Worm (Caenorhabditis elegans) whole organism, mixed stage, embryonic: ENCODE data around the gene mys-1.

Source experiments
- M03D4.4 ChIP-seq: sonication (generic microtip); optimal IDR thresholded peaks from 2 replicates; lab custom pipeline; 2017; ENCODE audit warnings: mild to moderate bottlenecking, missing genetic modification characterization, missing compliant biosample characterization
- bed-3 ChIP-seq: fragments of 200-800 bp; sonication (Bioruptor generic); optimal IDR thresholded peaks from 3 replicates; lab custom pipeline; 2018; ENCODE audit warnings: mild to moderate bottlenecking, missing genetic modification characterization, moderate library complexity, missing compliant biosample characterization
- blmp-1 ChIP-seq: fragments of 150-350 bp; optimal IDR thresholded peaks from 2 replicates; lab custom pipeline; 2014; ENCODE audit warnings: missing biosample characterization, missing genetic modification characterization
- ceh-39 ChIP-seq: fragments of 150-350 bp; optimal IDR thresholded peaks from 2 replicates; lab custom pipeline; 2014; ENCODE audit warnings: missing biosample characterization, missing genetic modification characterization
- ceh-43 ChIP-seq: fragments of 200-800 bp; sonication (Bioruptor generic); optimal IDR thresholded peaks from 2 replicates; lab custom pipeline; 2018; ENCODE audit warnings: mild to moderate bottlenecking, missing genetic modification characterization, moderate library complexity, missing compliant biosample characterization
- ceh-83 ChIP-seq: fragments of 200-800 bp; sonication (Bioruptor generic); optimal IDR thresholded peaks from 2 replicates; lab custom pipeline; 2018; ENCODE audit warnings: mild to moderate bottlenecking, missing genetic modification characterization, missing compliant biosample characterization
- ces-1 ChIP-seq: fragments of 150-350 bp; optimal IDR thresholded peaks from 2 replicates; lab custom pipeline; 2014; ENCODE audit warnings: missing biosample characterization, missing genetic modification reagents, missing genetic modification characterization
- cnd-1 ChIP-seq: fragments of 200-800 bp; sonication (Bioruptor generic); optimal IDR thresholded peaks from 2 replicates; lab custom pipeline; 2018; ENCODE audit warnings: mild to moderate bottlenecking, missing genetic modification characterization, missing compliant biosample characterization
- drap-1 ChIP-seq: fragments of 200-800 bp; sonication (Bioruptor generic); optimal IDR thresholded peaks from 3 replicates; lab custom pipeline; 2018; ENCODE audit warnings: mild to moderate bottlenecking, missing genetic modification characterization, missing compliant biosample characterization
- elt-1 ChIP-seq: sonication (generic microtip); optimal IDR thresholded peaks from 2 replicates; lab custom pipeline; 2017; ENCODE audit warnings: missing genetic modification characterization, mild to moderate bottlenecking, missing compliant biosample characterization, antibody characterized with exemption, moderate library complexity, borderline replicate concordance; ENCODE audit not compliant: insufficient read depth
- flh-1 ChIP-seq: fragments of 200-800 bp; sonication (Bioruptor generic); optimal IDR thresholded peaks from 2 replicates; lab custom pipeline; 2018; ENCODE audit warnings: mild to moderate bottlenecking, missing genetic modification characterization, moderate library complexity, missing compliant biosample characterization
- ham-2 ChIP-seq: fragments of 200-800 bp; sonication (Bioruptor generic); optimal IDR thresholded peaks from 2 replicates; lab custom pipeline; 2018; ENCODE audit warnings: mild to moderate bottlenecking, missing genetic modification characterization, missing compliant biosample characterization
- hlh-1 ChIP-seq: fragments of 150-350 bp; optimal IDR thresholded peaks from 2 replicates; lab custom pipeline; 2014; ENCODE audit warnings: missing biosample characterization, missing genetic modification reagents, missing genetic modification characterization
- lin-13 ChIP-seq: fragments of 150-350 bp; optimal IDR thresholded peaks from 2 replicates; lab custom pipeline; 2014; ENCODE audit warnings: missing biosample characterization, missing genetic modification characterization
- lin-32 ChIP-seq: fragments of 200-800 bp; sonication (Bioruptor generic); optimal IDR thresholded peaks from 2 replicates; lab custom pipeline; 2018; ENCODE audit warnings: mild to moderate bottlenecking, missing genetic modification characterization, missing compliant biosample characterization
- lsy-2 ChIP-seq: fragments of 150-350 bp; optimal IDR thresholded peaks from 2 replicates; lab custom pipeline; 2014; ENCODE audit warnings: missing biosample characterization, missing genetic modification characterization
- mab-5 ChIP-seq: fragments of 150-350 bp; optimal IDR thresholded peaks from 2 replicates; lab custom pipeline; 2014; ENCODE audit warnings: missing biosample characterization, missing genetic modification characterization
- mls-2 ChIP-seq: sonication (generic microtip); optimal IDR thresholded peaks from 2 replicates; lab custom pipeline; 2016; ENCODE audit warnings: mild to moderate bottlenecking, missing genetic modification characterization, moderate library complexity, missing compliant biosample characterization
- nhr-12 ChIP-seq: fragments of 150-350 bp; optimal IDR thresholded peaks from 2 replicates; lab custom pipeline; 2014; ENCODE audit warnings: missing biosample characterization, missing genetic modification characterization
- nhr-2 ChIP-seq: fragments of 150-350 bp; optimal IDR thresholded peaks from 2 replicates; lab custom pipeline; 2014; ENCODE audit warnings: missing biosample characterization, missing genetic modification characterization
- nhr-237 ChIP-seq: fragments of 150-350 bp; optimal IDR thresholded peaks from 2 replicates; lab custom pipeline; 2014; ENCODE audit warnings: missing biosample characterization, missing genetic modification characterization
- nhr-28 ChIP-seq: fragments of 150-350 bp; optimal IDR thresholded peaks from 2 replicates; lab custom pipeline; 2014; ENCODE audit warnings: missing biosample characterization, missing genetic modification characterization
- nhr-76 ChIP-seq: sonication (generic microtip); optimal IDR thresholded peaks from 2 replicates; lab custom pipeline; 2017; ENCODE audit warnings: missing biosample characterization, missing genetic modification characterization
- pha-4 ChIP-seq: fragments of 150-350 bp; optimal IDR thresholded peaks from 2 replicates; lab custom pipeline; 2018; ENCODE audit warnings: missing biosample characterization, missing genetic modification reagents, missing genetic modification characterization
- sem-2 ChIP-seq: fragments of 200-800 bp; sonication (Bioruptor generic); optimal IDR thresholded peaks from 2 replicates; lab custom pipeline; 2018; ENCODE audit warnings: mild to moderate bottlenecking, missing genetic modification characterization, missing compliant biosample characterization
- snpc-4 ChIP-seq: fragments of 150-350 bp; optimal IDR thresholded peaks from 2 replicates; lab custom pipeline; 2014; ENCODE audit warnings: missing biosample characterization, missing genetic modification characterization
- sptf-1 ChIP-seq: sonication (generic microtip); optimal IDR thresholded peaks from 2 replicates; lab custom pipeline; 2017; ENCODE audit warnings: mild to moderate bottlenecking, missing genetic modification characterization, moderate library complexity, missing compliant biosample characterization
- tbx-8 ChIP-seq: fragments of 200-800 bp; sonication (Bioruptor generic); optimal IDR thresholded peaks from 2 replicates; lab custom pipeline; 2018; ENCODE audit warnings: mild to moderate bottlenecking, missing genetic modification characterization, moderate library complexity, missing compliant biosample characterization
- unc-120 ChIP-seq: sonication (generic microtip); optimal IDR thresholded peaks from 2 replicates; lab custom pipeline; 2017; ENCODE audit warnings: missing genetic modification characterization, missing compliant biosample characterization; ENCODE audit not compliant: poor library complexity, severe bottlenecking
- unc-39 ChIP-seq: fragments of 150-350 bp; optimal IDR thresholded peaks from 2 replicates; lab custom pipeline; 2014; ENCODE audit warnings: missing biosample characterization, missing genetic modification characterization
- unc-62 ChIP-seq: fragments of 150-350 bp; optimal IDR thresholded peaks from 2 replicates; lab custom pipeline; 2014; ENCODE audit warnings: missing biosample characterization, missing genetic modification reagents, missing genetic modification characterization
- zip-8 ChIP-seq: fragments of 150-350 bp; optimal IDR thresholded peaks from 2 replicates; lab custom pipeline; 2014; ENCODE audit warnings: missing biosample characterization, missing genetic modification characterization
- ztf-11 ChIP-seq: fragments of 150-350 bp; optimal IDR thresholded peaks from 2 replicates; lab custom pipeline; 2014; ENCODE audit warnings: missing biosample characterization, missing genetic modification characterization

The mys-1 gene

ce11 chrV:7075646-7076045, 8.8 kb downstream of the mys-1 start, which contains the start of gene npa-1:
TSS of gene npa-1 (plus strand) at chrV:7075787.
- TF ChIP-seq elt-1, result no peak
- TF ChIP-seq snpc-4 (tag; lab: Kevin White, UChicago), result no peak
- TF ChIP-seq lin-13 (tag; lab: Kevin White, UChicago), result no peak
- TF ChIP-seq ceh-39 (tag; lab: Kevin White, UChicago), result no peak
- no peak for TF ChIP-seq unc-39 (tag; lab: Kevin White, UChicago)
- TF ChIP-seq nhr-28 (tag; lab: Kevin White, UChicago), result no peak
- TF ChIP-seq bed-3 (GFP tag; lab: Kevin White, UChicago), result no peak
- TF ChIP-seq zip-8 (tag; lab: Kevin White, UChicago), result no peak
- no peak for TF ChIP-seq blmp-1 (tag; lab: Kevin White, UChicago)
- TF ChIP-seq nhr-237, result no peak
- TF ChIP-seq nhr-2, result no peak
- no peak for TF ChIP-seq nhr-76 (tag; lab: Kevin White, UChicago)

DNA sequence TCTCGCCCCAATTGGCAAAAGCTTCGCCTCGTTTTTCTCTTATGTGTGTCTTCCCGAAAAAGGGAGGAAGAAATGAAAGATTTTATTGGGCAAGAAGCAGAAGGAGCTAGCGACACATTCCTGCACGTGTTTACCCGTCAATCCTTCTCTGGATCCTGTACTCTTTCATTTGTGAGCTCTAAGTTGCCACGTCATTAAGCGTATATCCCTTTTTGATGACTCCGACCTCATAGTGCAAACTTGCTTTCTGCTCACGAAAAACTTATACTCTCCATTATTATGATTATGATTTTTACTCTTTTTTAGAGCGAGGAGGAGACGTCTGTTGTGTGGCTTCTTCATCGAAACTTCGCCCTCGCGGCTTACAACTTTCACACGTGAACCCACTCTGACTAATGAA, 12.2 kb downstream of the mys-1 start, which contains the start of gene F27B10.1:
Gene F27B10.1 (plus strand): TSS at position 301 of the 400 bp plus-strand sequence.
- TF ChIP-seq blmp-1 (tag; lab: Kevin White, UChicago) (no peak), ham-2 (GFP tag; lab: Kevin White, UChicago) (no peak), lin-32 (GFP tag; lab: Kevin White, UChicago) (no peak), elt-1 (no peak), ceh-43 (no peak), drap-1 (no peak), nhr-12 (tag; lab: Kevin White, UChicago) (no peak), unc-39 (tag; lab: Kevin White, UChicago) (no peak), zip-8 (tag; lab: Kevin White, UChicago) (no peak), mab-5 (tag; lab: Kevin White, UChicago) (no peak), snpc-4 (tag; lab: Kevin White, UChicago) (no peak), nhr-28 (tag; lab: Kevin White, UChicago) (no peak), unc-120 (tag; lab: Kevin White, UChicago) (no peak), nhr-2 (no peak), sptf-1 (tag; lab: Kevin White, UChicago) (no peak)

DNA sequence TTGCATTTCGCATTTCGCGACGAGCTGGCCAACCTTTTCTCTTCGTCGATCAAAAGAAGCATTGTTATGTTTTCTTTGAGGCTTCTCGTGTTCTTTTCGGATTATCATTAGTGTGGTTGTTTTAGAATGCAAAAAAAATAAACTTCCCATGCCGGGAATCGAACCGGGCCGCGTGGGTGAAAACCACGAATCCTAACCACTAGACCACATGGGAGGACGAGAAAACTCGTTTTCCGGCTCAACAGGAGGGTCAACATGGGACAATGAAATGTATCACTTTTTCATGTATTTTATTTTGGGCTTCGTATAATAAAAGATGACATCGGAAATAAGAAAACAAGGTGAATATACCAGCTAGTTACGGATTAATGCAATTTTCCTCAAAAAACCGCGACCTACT, 14.9 kb downstream of the mys-1 start:
- TF ChIP-seq unc-120 (tag; lab: Kevin White, UChicago) (no peak), hlh-1 (tag; lab: Kevin White, UChicago) (no peak)
- TF ChIP-seq, all 35 proteins: peak for 0

DNA sequence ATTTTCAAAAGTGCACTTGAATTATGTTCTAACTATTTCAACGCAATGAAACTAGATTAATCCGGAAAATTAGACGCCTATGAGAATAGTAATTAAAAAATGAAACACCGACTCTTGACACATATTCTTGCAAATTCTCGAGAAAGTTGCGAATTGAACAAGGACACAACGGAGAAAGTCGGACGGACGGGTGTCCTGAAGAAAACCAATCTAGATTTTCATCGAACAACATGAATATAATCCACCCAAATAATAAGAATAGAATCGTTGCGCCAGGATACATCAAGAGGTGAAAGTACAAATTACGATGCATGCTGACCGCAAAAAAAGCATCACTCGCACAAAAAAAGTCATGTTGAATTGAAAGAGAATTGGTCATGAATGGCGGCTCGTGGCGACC, 15.6 kb downstream of the mys-1 start:
- TF ChIP-seq zip-8 (tag; lab: Kevin White, UChicago) (no peak), pha-4 (tag; lab: Kevin White, UChicago) (no peak), nhr-12 (tag; lab: Kevin White, UChicago) (no peak), ztf-11 (no peak), sem-2 (GFP tag; lab: Kevin White, UChicago) (no peak), ces-1 (GFP tag; lab: Kevin White, UChicago) (no peak), lin-32 (GFP tag; lab: Kevin White, UChicago) (no peak), mab-5 (tag; lab: Kevin White, UChicago) (no peak), unc-62 (no peak), nhr-76 (tag; lab: Kevin White, UChicago) (no peak), sptf-1 (tag; lab: Kevin White, UChicago) (no peak), snpc-4 (tag; lab: Kevin White, UChicago) (no peak), ham-2 (GFP tag; lab: Kevin White, UChicago) (no peak), ceh-43 (no peak), elt-1 (no peak), M03D4.4 (no peak), cnd-1 (no peak), ceh-83 (no peak), unc-120 (tag; lab: Kevin White, UChicago) (no peak)

DNA sequence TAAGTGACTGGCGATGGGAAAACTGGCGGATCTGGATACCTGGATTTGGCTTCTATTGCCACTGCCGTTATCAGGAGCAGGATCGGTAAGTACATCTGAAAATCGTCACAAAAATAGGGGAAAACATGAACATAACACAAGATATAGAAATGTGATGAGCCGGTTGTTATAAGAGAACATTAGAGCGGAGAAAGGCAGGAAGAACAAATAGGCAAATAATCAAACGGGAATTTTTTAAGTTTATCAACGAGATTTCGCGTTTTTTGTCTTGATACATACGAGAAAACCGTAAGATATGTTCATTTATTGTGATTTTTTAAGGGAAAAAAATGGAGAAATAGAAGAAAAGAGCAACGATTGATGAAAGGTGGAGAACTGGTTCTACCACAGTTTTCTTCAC, 19.2 kb downstream of the mys-1 start, which contains the start of gene Y57E12AR.1:
Gene Y57E12AR.1 (minus strand): TSS at position 101 of the 400 bp plus-strand sequence.
- TF ChIP-seq sem-2 (GFP tag; lab: Kevin White, UChicago) (no peak), unc-39 (tag; lab: Kevin White, UChicago) (no peak), nhr-76 (tag; lab: Kevin White, UChicago) (no peak), tbx-8 (GFP tag; lab: Kevin White, UChicago) (no peak), elt-1 (no peak), mls-2 (no peak), blmp-1 (tag; lab: Kevin White, UChicago) (no peak), lsy-2 (tag; lab: Kevin White, UChicago) (no peak), zip-8 (tag; lab: Kevin White, UChicago) (no peak), flh-1 (no peak), snpc-4 (tag; lab: Kevin White, UChicago) (no peak)
